Fruit fly (Drosophila melanogaster) whole organism, pupa: ENCODE results near the gene CG5984.

ENCODE experiments used
- CG13204 ChIP-seq: fragments of 200-800 bp; sonication (Bioruptor generic); optimal IDR thresholded peaks from 2 replicates; lab custom pipeline; 2018; ENCODE audit warnings: missing biosample characterization, mild to moderate bottlenecking, missing genetic modification characterization, moderate library complexity
- Pif1A ChIP-seq: fragments of 200-800 bp; sonication (Bioruptor generic); optimal IDR thresholded peaks from 3 replicates; lab custom pipeline; 2016; ENCODE audit warnings: missing biosample characterization, missing genetic modification characterization

DNA sequence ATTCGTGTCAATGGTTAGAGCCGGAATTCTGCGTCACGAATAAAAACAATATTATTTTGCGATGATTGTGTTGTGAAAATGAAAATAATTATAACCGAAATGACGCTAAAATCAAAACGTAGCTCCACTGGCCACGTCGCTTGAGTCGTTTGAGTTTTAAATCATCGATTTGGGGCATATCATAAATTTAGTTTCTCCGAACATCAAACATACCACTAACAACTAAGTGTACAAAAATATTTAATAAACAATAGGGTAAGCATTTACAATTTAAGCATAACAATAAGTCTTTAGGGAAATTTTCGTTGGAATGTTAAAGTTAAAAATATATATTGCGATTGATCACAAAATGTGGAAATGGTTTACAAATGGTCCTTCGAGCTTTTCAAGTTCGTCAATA, 3.1 kb upstream of the CG5984 start, which contains the start of the genes TTLL6B and TfIIA-L:
- TF ChIP-seq CG13204 (GFP tag; lab: Kevin White, UChicago) (no peak), Pif1A (no peak)
